Worm (Caenorhabditis elegans): Measurements from ENCODE around the gene R05G6.9.

DNA sequence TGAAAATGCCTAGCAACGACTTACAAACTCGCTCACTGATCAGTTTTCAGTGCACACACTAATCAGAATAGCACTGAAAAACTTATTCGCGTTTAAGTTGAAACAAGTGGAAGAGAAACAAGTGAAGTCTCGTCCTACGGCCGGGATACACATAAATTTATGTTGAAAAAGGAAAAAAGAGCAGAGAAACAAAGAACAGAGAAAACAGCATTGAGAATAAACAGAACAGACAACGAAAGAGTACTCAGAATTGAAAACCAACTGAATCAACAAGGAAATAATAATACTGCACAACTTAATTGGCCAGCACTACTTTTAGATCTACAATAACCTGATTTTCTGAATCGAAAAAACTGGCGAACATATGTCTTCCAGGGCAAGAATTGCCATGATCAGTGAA lies 38.3 kb upstream of the R05G6.9 start, which contains the start of gene F49E8.6:
- TF ChIP-seq ama-1 (optimal IDR thresholded peaks at IDR 0.05) (no peak), hnd-1 (tag; optimal IDR thresholded peaks at IDR 0.05) (no peak), ceh-13 (GFP tag; optimal IDR thresholded peaks at IDR 0.05) (no peak), aly-1 (tag; optimal IDR thresholded peaks at IDR 0.05) (no peak), flt-1 (GFP tag; IDR thresholded peaks at IDR 0.05) (no peak), hmg-4 (GFP tag; optimal IDR thresholded peaks at IDR 0.05) (no peak), sea-1 (GFP tag; conservative IDR thresholded peaks at IDR 0.05) (no peak), hmbx-1 (tag; optimal IDR thresholded peaks at IDR 0.05) (no peak)
